Worm (Caenorhabditis elegans) whole organism, early embryonic: ENCODE measurements around the gene sek-5.

Experiments
- F13C5.2 ChIP-seq: sonication (generic microtip); optimal IDR thresholded peaks from 2 replicates; lab custom pipeline; 2017; ENCODE audit warnings: mild to moderate bottlenecking, missing genetic modification characterization, inconsistent platforms, missing compliant biosample characterization
- aly-1 ChIP-seq: sonication (generic microtip); optimal IDR thresholded peaks from 2 replicates; lab custom pipeline; 2016; ENCODE audit warnings: missing genetic modification characterization, missing compliant biosample characterization
- ama-1 ChIP-seq: fragments of 150-350 bp; optimal IDR thresholded peaks from 2 replicates; lab custom pipeline; 2014
- hmg-4 ChIP-seq: fragments of 200-800 bp; sonication (Bioruptor generic); optimal IDR thresholded peaks from 2 replicates; lab custom pipeline; 2018; ENCODE audit warnings: mild to moderate bottlenecking, missing genetic modification characterization, missing compliant biosample characterization
- hnd-1 ChIP-seq: sonication (generic microtip); optimal IDR thresholded peaks from 2 replicates; lab custom pipeline; 2016; ENCODE audit warnings: missing genetic modification characterization, missing compliant biosample characterization
- pes-1 ChIP-seq: fragments of 200-800 bp; sonication (Bioruptor generic); IDR thresholded peaks from 2 replicates; pipeline ENCODE4 v1.3.6; 2022; ENCODE audit warnings: missing genetic modification reagents, missing genetic modification characterization, missing compliant biosample characterization
- sea-1 ChIP-seq: fragments of 200-800 bp; sonication (Bioruptor generic); conservative IDR thresholded peaks from 2 replicates; pipeline ENCODE4 v1.3.6; 2022; ENCODE audit warnings: missing genetic modification characterization, missing compliant biosample characterization
- tbx-11 ChIP-seq: fragments of 200-800 bp; sonication (Bioruptor generic); IDR thresholded peaks from 2 replicates; pipeline ENCODE4 v1.3.6; 2022; ENCODE audit warnings: missing genetic modification characterization, missing compliant biosample characterization
- tra-4 ChIP-seq: sonication (generic microtip); optimal IDR thresholded peaks from 2 replicates; lab custom pipeline; 2017; ENCODE audit warnings: missing genetic modification characterization, missing compliant biosample characterization

ce11 chrX:5355253-5355652 is 22.2 kb upstream of the sek-5 start:
- TF ChIP-seq aly-1: no peak
- no peak for TF ChIP-seq tra-4 (tag; lab: Kevin White, UChicago)
- TF ChIP-seq hmg-4 (GFP tag; lab: Kevin White, UChicago): no peak
- TF ChIP-seq hnd-1 (tag; lab: Kevin White, UChicago): no peak
- TF ChIP-seq ama-1: no peak
- no peak for TF ChIP-seq F13C5.2 (tag; lab: Kevin White, UChicago)
- no peak for TF ChIP-seq pes-1 (GFP tag; lab: Robert Waterston, UW)
- TF ChIP-seq sea-1: no peak
- TF ChIP-seq tbx-11: no peak
